Worm (Caenorhabditis elegans): ENCODE results near the gene igcm-1.

The igcm-1 gene

DNA sequence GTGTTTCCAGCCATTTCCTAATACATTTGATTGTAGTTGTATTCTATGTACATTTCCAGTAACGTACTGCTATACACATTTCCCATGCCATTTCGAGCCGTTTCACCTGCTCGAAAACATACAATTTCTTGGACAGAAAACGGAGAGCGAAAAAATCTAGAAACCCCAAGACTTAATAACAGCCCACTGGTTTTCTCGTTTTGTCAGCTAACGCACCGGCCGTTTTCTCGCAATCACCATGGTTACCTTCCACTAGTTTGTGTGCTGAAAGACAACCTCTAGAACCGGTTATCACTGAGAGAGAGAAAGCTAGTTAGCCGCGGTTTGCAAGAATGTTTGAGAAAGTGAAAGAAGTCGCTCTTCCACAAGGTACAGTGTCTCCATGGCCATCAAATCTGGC is 21.1 kb downstream of the igcm-1 start:
- no peak for TF ChIP-seq lsy-2 (tag; optimal IDR thresholded peaks at IDR 0.05)
- no peak for TF ChIP-seq ces-1 (GFP tag; optimal IDR thresholded peaks at IDR 0.05)
- no peak for TF ChIP-seq nhr-76 (tag; optimal IDR thresholded peaks at IDR 0.05)
- no peak for TF ChIP-seq unc-120 (tag; optimal IDR thresholded peaks at IDR 0.05; ENCODE audit: poor library complexity, severe bottlenecking)
- no peak for TF ChIP-seq tbx-8 (GFP tag; optimal IDR thresholded peaks at IDR 0.05)
- TF ChIP-seq mab-5 (tag; optimal IDR thresholded peaks at IDR 0.05) = no peak
- no peak for TF ChIP-seq nhr-28 (tag; optimal IDR thresholded peaks at IDR 0.05)
- no peak for TF ChIP-seq lin-13 (tag; optimal IDR thresholded peaks at IDR 0.05)
- TF ChIP-seq pha-4 (tag; optimal IDR thresholded peaks at IDR 0.05) = no peak
- no peak for TF ChIP-seq blmp-1 (tag; optimal IDR thresholded peaks at IDR 0.05)
- no peak for TF ChIP-seq ceh-39 (tag; optimal IDR thresholded peaks at IDR 0.05)
- TF ChIP-seq unc-39 (tag; optimal IDR thresholded peaks at IDR 0.05) = no peak
- TF ChIP-seq cnd-1 (tag; optimal IDR thresholded peaks at IDR 0.05) = no peak
- TF ChIP-seq elt-3 (tag; optimal IDR thresholded peaks at IDR 0.05) = no peak
- TF ChIP-seq zip-8 (tag; optimal IDR thresholded peaks at IDR 0.05) = no peak

DNA sequence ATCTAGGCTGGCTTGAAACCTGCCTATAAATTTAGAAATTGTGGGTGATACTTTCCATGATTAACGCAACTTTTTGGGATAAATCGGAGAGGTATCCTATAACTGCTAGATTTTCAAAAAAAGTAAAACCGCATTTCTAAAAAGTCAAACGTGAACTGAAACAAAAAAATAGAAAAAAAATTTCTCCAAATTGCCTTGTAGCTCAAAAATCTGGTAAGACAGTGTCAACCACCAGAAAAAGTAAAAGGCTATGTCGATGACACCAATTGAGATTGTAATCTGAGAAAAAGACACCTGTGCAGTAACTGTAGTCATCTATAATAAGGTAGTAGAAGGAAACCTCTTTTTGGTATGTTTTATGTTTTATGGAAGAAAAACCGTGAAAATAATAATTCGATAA is 22.7 kb downstream of the igcm-1 start, which contains the start of gene wdr-54:
Gene wdr-54 (plus strand): TSS at position 301 of the 400 bp plus-strand sequence.
- no peak for TF ChIP-seq lin-13 (tag; optimal IDR thresholded peaks at IDR 0.05)
- TF ChIP-seq ceh-43 (GFP tag; optimal IDR thresholded peaks at IDR 0.05) = no peak
- no peak for TF ChIP-seq nhr-76 (tag; optimal IDR thresholded peaks at IDR 0.05)
- no peak for TF ChIP-seq drap-1 (GFP tag; optimal IDR thresholded peaks at IDR 0.05)
- TF ChIP-seq zip-8 (tag; optimal IDR thresholded peaks at IDR 0.05) = no peak
- no peak for TF ChIP-seq flh-1 (GFP tag; optimal IDR thresholded peaks at IDR 0.05)
- no peak for TF ChIP-seq sem-2 (GFP tag; optimal IDR thresholded peaks at IDR 0.05)
- no peak for TF ChIP-seq nhr-2 (tag; optimal IDR thresholded peaks at IDR 0.05)
- TF ChIP-seq blmp-1 (tag; optimal IDR thresholded peaks at IDR 0.05) = no peak
- TF ChIP-seq lsy-2 (tag; optimal IDR thresholded peaks at IDR 0.05) = no peak
- no peak for TF ChIP-seq pha-4 (tag; optimal IDR thresholded peaks at IDR 0.05)
- no peak for TF ChIP-seq mab-5 (tag; optimal IDR thresholded peaks at IDR 0.05)
- TF ChIP-seq mls-2 (tag; optimal IDR thresholded peaks at IDR 0.05) = no peak
- no peak for TF ChIP-seq tbx-8 (GFP tag; optimal IDR thresholded peaks at IDR 0.05)

DNA sequence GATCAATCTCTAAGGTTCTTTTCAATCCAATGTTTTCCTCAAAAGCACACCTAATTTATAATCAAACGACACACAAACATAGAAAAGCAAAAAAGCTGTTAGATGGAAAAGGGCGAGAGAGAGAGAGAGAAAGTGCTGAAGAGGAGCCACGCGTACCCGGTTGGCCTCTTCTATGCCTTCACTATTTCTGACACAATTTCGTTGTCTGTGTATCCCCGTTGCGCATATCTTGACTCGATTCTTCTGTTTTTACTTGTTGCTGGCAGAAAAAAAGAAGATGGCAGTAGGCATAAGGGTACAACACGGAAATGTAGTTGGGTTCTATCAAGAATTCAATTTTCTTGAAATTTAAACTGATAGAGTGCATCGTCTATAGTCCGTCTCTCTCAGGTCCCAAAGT is 23.8 kb downstream of the igcm-1 start:
- TF ChIP-seq nhr-237 (tag; optimal IDR thresholded peaks at IDR 0.05) (peak; percentile 41), M03D4.4 (tag; optimal IDR thresholded peaks at IDR 0.05) (no peak), bed-3 (GFP tag; optimal IDR thresholded peaks at IDR 0.05) (no peak), mab-5 (tag; optimal IDR thresholded peaks at IDR 0.05) (no peak), nhr-2 (tag; optimal IDR thresholded peaks at IDR 0.05) (no peak), nhr-76 (tag; optimal IDR thresholded peaks at IDR 0.05) (no peak), ham-2 (GFP tag; optimal IDR thresholded peaks at IDR 0.05) (peak; percentile 41), ztf-11 (tag; optimal IDR thresholded peaks at IDR 0.05) (no peak), snpc-4 (tag; optimal IDR thresholded peaks at IDR 0.05) (no peak), mep-1 (tag; optimal IDR thresholded peaks at IDR 0.05) (peak; percentile 24), zip-8 (tag; optimal IDR thresholded peaks at IDR 0.05) (no peak), lin-13 (tag; optimal IDR thresholded peaks at IDR 0.05) (no peak), hlh-1 (tag; optimal IDR thresholded peaks at IDR 0.05) (peak; percentile 14), elt-3 (tag; optimal IDR thresholded peaks at IDR 0.05) (no peak), sem-2 (GFP tag; optimal IDR thresholded peaks at IDR 0.05) (no peak), lsy-2 (tag; optimal IDR thresholded peaks at IDR 0.05) (no peak), sptf-1 (tag; optimal IDR thresholded peaks at IDR 0.05) (peak; percentile 53), drap-1 (GFP tag; optimal IDR thresholded peaks at IDR 0.05) (peak; percentile 42), unc-62 (GFP tag; optimal IDR thresholded peaks at IDR 0.05) (peak; percentile 13), mls-2 (tag; optimal IDR thresholded peaks at IDR 0.05) (peak; percentile 12), pha-4 (tag; optimal IDR thresholded peaks at IDR 0.05) (peak; percentile 43), ceh-43 (GFP tag; optimal IDR thresholded peaks at IDR 0.05) (no peak), lin-32 (GFP tag; optimal IDR thresholded peaks at IDR 0.05) (no peak), nhr-12 (tag; optimal IDR thresholded peaks at IDR 0.05) (no peak), flh-1 (GFP tag; optimal IDR thresholded peaks at IDR 0.05) (no peak), tbx-8 (GFP tag; optimal IDR thresholded peaks at IDR 0.05) (no peak), ceh-39 (tag; optimal IDR thresholded peaks at IDR 0.05) (no peak), ces-1 (GFP tag; optimal IDR thresholded peaks at IDR 0.05) (peak; percentile 91), elt-1 (tag; optimal IDR thresholded peaks at IDR 0.05; ENCODE audit: borderline replicate concordance, insufficient read depth) (no peak), unc-120 (tag; optimal IDR thresholded peaks at IDR 0.05; ENCODE audit: poor library complexity, severe bottlenecking) (peak; percentile 69), nhr-28 (tag; optimal IDR thresholded peaks at IDR 0.05) (no peak), unc-39 (tag; optimal IDR thresholded peaks at IDR 0.05) (no peak), cnd-1 (tag; optimal IDR thresholded peaks at IDR 0.05) (no peak), ceh-83 (GFP tag; optimal IDR thresholded peaks at IDR 0.05) (no peak), blmp-1 (tag; optimal IDR thresholded peaks at IDR 0.05) (no peak)

Measured in whole organism, mixed stage, embryonic.